Fruit fly (Drosophila melanogaster) whole organism: ENCODE results near the gene RabGGTa.

Experiments
- Dll ChIP-seq: fragments of >200 bp; optimal IDR thresholded peaks from 2 replicates; lab custom pipeline; 2017
- pan ChIP-seq: fragments of >200 bp; optimal IDR thresholded peaks from 2 replicates; lab custom pipeline; 2017

- TF ChIP-seq Dll (lab: Kevin White, UChicago), result no peak
- TF ChIP-seq pan (lab: Kevin White, UChicago), result peak; percentile 18
Observed at dm6 chr3R:5118185-5118584, 9.7 kb upstream of the RabGGTa start.
